Worm (Caenorhabditis elegans) whole organism, L3 larva: ENCODE measurements around the gene mrpl-50.

ENCODE experiments used
- egl-27 ChIP-seq: sonication (generic microtip); optimal IDR thresholded peaks from 4 replicates; lab custom pipeline; 2017; ENCODE audit warnings: missing biosample characterization, missing genetic modification reagents, missing genetic modification characterization
- fkh-10 ChIP-seq: sonication (generic microtip); optimal IDR thresholded peaks from 2 replicates; lab custom pipeline; 2017; ENCODE audit warnings: missing biosample characterization, missing genetic modification reagents, missing genetic modification characterization
- fos-1 ChIP-seq: fragments of 150-350 bp; optimal IDR thresholded peaks from 2 replicates; lab custom pipeline; 2014; ENCODE audit warnings: missing biosample characterization, missing genetic modification characterization
- lin-15B ChIP-seq: fragments of 150-350 bp; optimal IDR thresholded peaks from 2 replicates; lab custom pipeline; 2014; ENCODE audit warnings: missing biosample characterization, missing genetic modification characterization
- mdl-1 ChIP-seq: fragments of 150-350 bp; optimal IDR thresholded peaks from 2 replicates; lab custom pipeline; 2014; ENCODE audit warnings: missing biosample characterization, missing genetic modification characterization
- mml-1 ChIP-seq: fragments of 150-350 bp; sonication (generic microtip); optimal IDR thresholded peaks from 3 replicates; lab custom pipeline; 2014; ENCODE audit warnings: missing biosample characterization, missing genetic modification characterization
- nhr-11 ChIP-seq: fragments of 150-350 bp; optimal IDR thresholded peaks from 2 replicates; lab custom pipeline; 2014; ENCODE audit warnings: missing biosample characterization, missing genetic modification characterization
- nhr-23 ChIP-seq: fragments of 150-350 bp; optimal IDR thresholded peaks from 2 replicates; lab custom pipeline; 2014; ENCODE audit warnings: missing biosample characterization, missing genetic modification reagents, missing genetic modification characterization
- nhr-25 ChIP-seq: sonication (generic microtip); optimal IDR thresholded peaks from 2 replicates; lab custom pipeline; 2017; ENCODE audit warnings: missing biosample characterization, missing genetic modification characterization
- nhr-28 ChIP-seq: fragments of 150-350 bp; optimal IDR thresholded peaks from 2 replicates; lab custom pipeline; 2014; ENCODE audit warnings: missing biosample characterization, missing genetic modification characterization
- sea-2 ChIP-seq: fragments of 150-350 bp; sonication (generic microtip); optimal IDR thresholded peaks from 4 replicates; lab custom pipeline; 2014; ENCODE audit warnings: missing biosample characterization, missing genetic modification reagents, missing genetic modification characterization
- unc-62 ChIP-seq: fragments of 150-350 bp; sonication (generic microtip); optimal IDR thresholded peaks from 4 replicates; lab custom pipeline; 2014; ENCODE audit warnings: missing biosample characterization, missing genetic modification reagents, missing genetic modification characterization
- ztf-11 ChIP-seq: fragments of 150-350 bp; optimal IDR thresholded peaks from 2 replicates; lab custom pipeline; 2014; ENCODE audit warnings: missing biosample characterization, missing genetic modification characterization
- ztf-4 ChIP-seq: fragments of 150-350 bp; optimal IDR thresholded peaks from 2 replicates; lab custom pipeline; 2014; ENCODE audit warnings: missing biosample characterization, missing genetic modification characterization

DNA sequence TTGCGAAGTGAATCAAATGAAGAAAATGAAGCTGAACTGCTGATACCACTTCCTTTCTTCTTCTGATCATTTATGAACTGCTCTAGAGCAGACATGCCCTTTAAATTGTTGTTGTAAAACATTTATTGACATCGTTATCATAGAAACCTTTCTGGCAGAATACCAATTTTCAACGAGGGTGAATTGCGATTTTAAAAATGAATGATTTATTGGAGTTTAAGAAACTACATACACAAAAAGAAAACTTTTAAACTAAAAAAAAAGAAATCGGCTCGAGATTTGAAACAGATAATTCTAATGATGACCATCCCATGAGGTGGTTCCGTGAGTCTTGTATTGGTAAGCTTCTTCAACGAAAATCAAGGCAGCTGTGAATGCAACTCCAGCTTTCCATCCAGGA lies 34.4 kb downstream of the mrpl-50 start, which contains the start of gene sftd-3:
- TF ChIP-seq sea-2 (GFP tag; lab: Kevin White, UChicago): no peak
- no peak for TF ChIP-seq nhr-23
- TF ChIP-seq nhr-11 (tag; lab: Kevin White, UChicago): no peak
- no peak for TF ChIP-seq fos-1 (tag; lab: Kevin White, UChicago)
- TF ChIP-seq ztf-4: no peak
- no peak for TF ChIP-seq nhr-25 (tag; lab: Kevin White, UChicago)
- TF ChIP-seq egl-27 (tag; lab: Kevin White, UChicago): no peak
- TF ChIP-seq mdl-1 (tag; lab: Kevin White, UChicago): no peak
- no peak for TF ChIP-seq unc-62 (GFP tag; lab: Kevin White, UChicago)
- TF ChIP-seq ztf-11 (tag; lab: Kevin White, UChicago): no peak
- no peak for TF ChIP-seq mml-1 (tag; lab: Kevin White, UChicago)
- TF ChIP-seq lin-15B (tag; lab: Kevin White, UChicago): no peak
- no peak for TF ChIP-seq fkh-10 (GFP tag; lab: Kevin White, UChicago)
- TF ChIP-seq nhr-28 (tag; lab: Kevin White, UChicago): no peak
